Worm (Caenorhabditis elegans) whole organism, L3 larva: ENCODE results near the gene fbxb-5.

Experiments used
- daf-12 ChIP-seq: fragments of 150-350 bp; optimal IDR thresholded peaks from 2 replicates; lab custom pipeline; 2014; ENCODE audit warnings: missing biosample characterization, missing genetic modification reagents, missing genetic modification characterization
- elt-1 ChIP-seq: fragments of 150-350 bp; optimal IDR thresholded peaks from 2 replicates; lab custom pipeline; 2014; ENCODE audit warnings: missing biosample characterization, missing genetic modification characterization
- fkh-10 ChIP-seq: sonication (generic microtip); optimal IDR thresholded peaks from 2 replicates; lab custom pipeline; 2017; ENCODE audit warnings: missing biosample characterization, missing genetic modification reagents, missing genetic modification characterization
- lin-39 ChIP-seq: fragments of 150-350 bp; optimal IDR thresholded peaks from 2 replicates; lab custom pipeline; 2018; ENCODE audit warnings: missing biosample characterization, missing genetic modification reagents, missing genetic modification characterization
- lsy-12 ChIP-seq: sonication (generic microtip); optimal IDR thresholded peaks from 2 replicates; lab custom pipeline; 2016; ENCODE audit warnings: mild to moderate bottlenecking, missing genetic modification characterization, missing compliant biosample characterization
- nhr-11 ChIP-seq: fragments of 150-350 bp; optimal IDR thresholded peaks from 2 replicates; lab custom pipeline; 2014; ENCODE audit warnings: missing biosample characterization, missing genetic modification characterization
- nhr-12 ChIP-seq: fragments of 150-350 bp; optimal IDR thresholded peaks from 2 replicates; lab custom pipeline; 2014; ENCODE audit warnings: missing biosample characterization, missing genetic modification characterization
- nhr-237 ChIP-seq: fragments of 150-350 bp; optimal IDR thresholded peaks from 2 replicates; lab custom pipeline; 2014; ENCODE audit warnings: missing biosample characterization, missing genetic modification characterization
- nhr-28 ChIP-seq: fragments of 150-350 bp; optimal IDR thresholded peaks from 2 replicates; lab custom pipeline; 2014; ENCODE audit warnings: missing biosample characterization, missing genetic modification characterization
- nhr-43 ChIP-seq: sonication (generic microtip); optimal IDR thresholded peaks from 2 replicates; lab custom pipeline; 2016; ENCODE audit warnings: mild to moderate bottlenecking, missing genetic modification characterization, missing compliant biosample characterization; ENCODE audit not compliant: poor library complexity, severe bottlenecking
- nhr-67 ChIP-seq: fragments of 150-350 bp; optimal IDR thresholded peaks from 2 replicates; lab custom pipeline; 2014; ENCODE audit warnings: missing biosample characterization, missing genetic modification characterization
- snpc-4 ChIP-seq: fragments of 150-350 bp; optimal IDR thresholded peaks from 2 replicates; lab custom pipeline; 2014; ENCODE audit warnings: missing biosample characterization, missing genetic modification characterization
- unc-39 ChIP-seq: sonication (generic microtip); optimal IDR thresholded peaks from 4 replicates; lab custom pipeline; 2017; ENCODE audit warnings: missing biosample characterization, missing genetic modification characterization
- unc-62 ChIP-seq: fragments of 150-350 bp; sonication (generic microtip); optimal IDR thresholded peaks from 4 replicates; lab custom pipeline; 2014; ENCODE audit warnings: missing biosample characterization, missing genetic modification reagents, missing genetic modification characterization

- TF ChIP-seq nhr-67 (tag; lab: Kevin White, UChicago) (no peak), nhr-237 (tag; lab: Kevin White, UChicago) (no peak), lin-39 (tag; lab: Kevin White, UChicago) (no peak), elt-1 (tag; lab: Kevin White, UChicago) (no peak), fkh-10 (GFP tag; lab: Kevin White, UChicago) (no peak), unc-62 (GFP tag; lab: Kevin White, UChicago) (no peak), lsy-12 (no peak), snpc-4 (tag; lab: Kevin White, UChicago) (no peak), nhr-28 (tag; lab: Kevin White, UChicago) (no peak), daf-12 (tag; lab: Kevin White, UChicago) (no peak), nhr-12 (tag; lab: Kevin White, UChicago) (no peak), nhr-43 (tag; lab: Kevin White, UChicago) (no peak), nhr-11 (tag; lab: Kevin White, UChicago) (no peak), unc-39 (tag; lab: Kevin White, UChicago) (no peak)
Measured at ce11 chrII:1731932-1732331, 9.6 kb upstream of the fbxb-5 start, which contains the start of gene ceh-82.
